Worm (Caenorhabditis elegans): ENCODE data around the gene rbm-25.
"Not testable (repeated sequence)": the region's sequence is repeated elsewhere in the genome, so short reads cannot be mapped to it uniquely, and the experiment has no call there.

- not testable (repeated sequence) for TF ChIP-seq egl-27 (tag; optimal IDR thresholded peaks at IDR 0.05); mbf-1 (tag; optimal IDR thresholded peaks at IDR 0.05); unc-62 (GFP tag; optimal IDR thresholded peaks at IDR 0.05); ceh-82 (tag; optimal IDR thresholded peaks at IDR 0.05); fos-1 (tag; optimal IDR thresholded peaks at IDR 0.05); sem-4 (tag; optimal IDR thresholded peaks at IDR 0.05); ama-1 (optimal IDR thresholded peaks at IDR 0.05); skn-1 (tag; optimal IDR thresholded peaks at IDR 0.05); elt-1 (tag; optimal IDR thresholded peaks at IDR 0.05); lin-13 (GFP tag; optimal IDR thresholded peaks at IDR 0.05)
These were observed 12.0 kb downstream of the rbm-25 start for ce11 chrV:12509922-12510582.
